Worm (Caenorhabditis elegans) whole organism, L2 larva: ENCODE measurements around the gene lap-1.

Source experiments
- blmp-1 ChIP-seq: sonication (generic microtip); optimal IDR thresholded peaks from 2 replicates; lab custom pipeline; 2017; ENCODE audit warnings: missing genetic modification characterization, mild to moderate bottlenecking, missing compliant biosample characterization, antibody characterized with exemption, moderate library complexity; ENCODE audit not compliant: insufficient read depth
- nhr-12 ChIP-seq: fragments of 150-350 bp; optimal IDR thresholded peaks from 2 replicates; lab custom pipeline; 2014; ENCODE audit warnings: missing biosample characterization, missing genetic modification characterization
- nhr-23 ChIP-seq: fragments of 150-350 bp; optimal IDR thresholded peaks from 2 replicates; lab custom pipeline; 2014; ENCODE audit warnings: missing biosample characterization, missing genetic modification reagents, missing genetic modification characterization
- nhr-6 ChIP-seq: fragments of 150-350 bp; optimal IDR thresholded peaks from 2 replicates; lab custom pipeline; 2014; ENCODE audit warnings: missing biosample characterization, missing genetic modification characterization
- nhr-77 ChIP-seq: fragments of 150-350 bp; optimal IDR thresholded peaks from 2 replicates; lab custom pipeline; 2014; ENCODE audit warnings: missing biosample characterization, missing genetic modification characterization
- unc-39 ChIP-seq: fragments of 150-350 bp; optimal IDR thresholded peaks from 2 replicates; lab custom pipeline; 2014; ENCODE audit warnings: missing biosample characterization, missing genetic modification characterization

- TF ChIP-seq nhr-23 (tag; lab: Kevin White, UChicago), result no peak
- TF ChIP-seq nhr-77, result no peak
- no peak for TF ChIP-seq blmp-1
- no peak for TF ChIP-seq unc-39 (tag; lab: Kevin White, UChicago)
- no peak for TF ChIP-seq nhr-12
- TF ChIP-seq nhr-6, result no peak
Measured at ce11 chrIII:8451181-8451580, 49.5 kb upstream of the lap-1 start.
